Fruit fly (Drosophila melanogaster) Kc167 (cell line): ENCODE measurements around the gene CG3032.

ENCODE experiments used
- Myc ChIP-seq: fragments of >200 bp; optimal IDR thresholded peaks from 2 replicates; lab custom pipeline; 2017; ENCODE audit warnings: missing external identifiers
- Sin3A ChIP-seq: fragments of >200 bp; optimal IDR thresholded peaks from 2 replicates; lab custom pipeline; 2018; ENCODE audit warnings: missing external identifiers
- h ChIP-seq: fragments of >200 bp; optimal IDR thresholded peaks from 3 replicates; lab custom pipeline; 2018; ENCODE audit warnings: missing external identifiers
- insv ChIP-seq: fragments of >200 bp; optimal IDR thresholded peaks from 3 replicates; lab custom pipeline; 2018; ENCODE audit warnings: missing external identifiers
- psq ChIP-seq: fragments of >200 bp; optimal IDR thresholded peaks from 2 replicates; lab custom pipeline; 2017; ENCODE audit warnings: missing external identifiers
- ttk ChIP-seq: sonication (Bioruptor generic); optimal IDR thresholded peaks from 2 replicates; lab custom pipeline; 2017; ENCODE audit warnings: missing external identifiers

Gene CG3032

dm6 chrX:7013320-7014214 is at the start of gene CG3032, which contains the start of gene CG4593:
Gene CG3032, minus strand, starts transcription at chrX:7013881.
Gene CG4593, plus strand, starts transcription at chrX:7013887.
- TF ChIP-seq ttk (lab: Kevin White, UChicago), result no peak
- no peak for TF ChIP-seq insv (lab: Kevin White, UChicago)
- no peak for TF ChIP-seq h (lab: Kevin White, UChicago)
- no peak for TF ChIP-seq Myc (lab: Kevin White, UChicago)
- no peak for TF ChIP-seq Sin3A
- no peak for TF ChIP-seq psq (lab: Kevin White, UChicago)

- TF ChIP-seq ttk (lab: Kevin White, UChicago), result no peak
- no peak for TF ChIP-seq h (lab: Kevin White, UChicago)
- no peak for TF ChIP-seq insv (lab: Kevin White, UChicago)
- no peak for TF ChIP-seq psq (lab: Kevin White, UChicago)
- no peak for TF ChIP-seq Myc (lab: Kevin White, UChicago)
- TF ChIP-seq Sin3A, result no peak
These were observed 45.3 kb upstream of the CG3032 start for dm6 chrX:7058973-7059372.

- no peak for TF ChIP-seq h (lab: Kevin White, UChicago)
- TF ChIP-seq Sin3A, result no peak
- no peak for TF ChIP-seq Myc (lab: Kevin White, UChicago)
- no peak for TF ChIP-seq insv (lab: Kevin White, UChicago)
- no peak for TF ChIP-seq psq (lab: Kevin White, UChicago)
- TF ChIP-seq ttk (lab: Kevin White, UChicago), result no peak
These were observed 35.4 kb upstream of the CG3032 start, which contains the start of gene nullo for dm6 chrX:7049087-7049486. Gene nullo, plus strand, starts transcription at chrX:7049476.

dm6 chrX:7040205-7040866 is 26.7 kb upstream of the CG3032 start, which contains the start of gene CG14427:
Gene CG14427, plus strand, starts transcription at chrX:7040603.
- no peak for TF ChIP-seq Myc (lab: Kevin White, UChicago)

- TF ChIP-seq h (lab: Kevin White, UChicago), result no peak
- no peak for TF ChIP-seq psq (lab: Kevin White, UChicago)
- no peak for TF ChIP-seq Sin3A
- TF ChIP-seq Myc (lab: Kevin White, UChicago), result no peak
- no peak for TF ChIP-seq ttk (lab: Kevin White, UChicago)
- TF ChIP-seq insv (lab: Kevin White, UChicago), result no peak
These were observed 23.4 kb upstream of the CG3032 start for dm6 chrX:7037061-7037460.

dm6 chrX:7034892-7035291 is 21.2 kb upstream of the CG3032 start:
- TF ChIP-seq insv (lab: Kevin White, UChicago), result no peak
- no peak for TF ChIP-seq psq (lab: Kevin White, UChicago)
- no peak for TF ChIP-seq Sin3A
- no peak for TF ChIP-seq Myc (lab: Kevin White, UChicago)
- no peak for TF ChIP-seq h (lab: Kevin White, UChicago)
- no peak for TF ChIP-seq ttk (lab: Kevin White, UChicago)

- TF ChIP-seq ttk (lab: Kevin White, UChicago) (no peak), insv (lab: Kevin White, UChicago) (no peak), Sin3A (no peak), Myc (lab: Kevin White, UChicago) (no peak), h (lab: Kevin White, UChicago) (no peak), psq (lab: Kevin White, UChicago) (no peak)
These were observed 1.3 kb upstream of the CG3032 start for dm6 chrX:7014931-7015428.

dm6 chrX:7011063-7011743 is 2.5 kb downstream of the CG3032 start, which contains the start of the genes cm, sloth1 and sloth2:
Gene cm, minus strand, starts transcription at chrX:7011145.
Gene sloth1, plus strand, starts transcription at chrX:7011357.
Gene sloth2, plus strand, starts transcription at chrX:7011357.
- TF ChIP-seq psq (lab: Kevin White, UChicago), result no peak
- no peak for TF ChIP-seq h (lab: Kevin White, UChicago)
- no peak for TF ChIP-seq Sin3A
- TF ChIP-seq insv (lab: Kevin White, UChicago), result no peak

dm6 chrX:7008102-7009087 is 5.3 kb downstream of the CG3032 start:
- TF ChIP-seq insv (lab: Kevin White, UChicago) (no peak), Myc (lab: Kevin White, UChicago) (no peak), ttk (lab: Kevin White, UChicago) (no peak), Sin3A (no peak), psq (lab: Kevin White, UChicago) (no peak), h (lab: Kevin White, UChicago) (no peak)

dm6 chrX:7007693-7008092 is 6.0 kb downstream of the CG3032 start:
- TF ChIP-seq ttk (lab: Kevin White, UChicago) (no peak), Sin3A (no peak), psq (lab: Kevin White, UChicago) (no peak)
